Fruit fly (Drosophila melanogaster) whole organism, embryonic: ENCODE measurements around the gene pont.

Experiments used
- Antp ChIP-seq: fragments of 200-800 bp; sonication (Bioruptor generic); optimal IDR thresholded peaks from 3 replicates; lab custom pipeline; 2016; ENCODE audit warnings: missing biosample characterization, missing genetic modification characterization
- Bgb ChIP-seq: fragments of 200-800 bp; sonication (Bioruptor generic); IDR thresholded peaks from 2 replicates; pipeline ENCODE4 v1.3.6; 2022; ENCODE audit warnings: missing biosample characterization, missing genetic modification characterization; ENCODE audit not compliant: partially characterized antibody
- CG1024 ChIP-seq: fragments of 200-800 bp; sonication (Bioruptor generic); IDR thresholded peaks from 2 replicates; pipeline ENCODE4 v1.3.6; 2022; ENCODE audit warnings: missing biosample characterization, missing genetic modification characterization
- CG10959 ChIP-seq: fragments of 200-800 bp; sonication (Bioruptor generic); IDR thresholded peaks from 2 replicates; pipeline ENCODE4 v1.3.6; 2022; ENCODE audit warnings: missing biosample characterization, missing genetic modification characterization
- CG14860 ChIP-seq: fragments of 200-800 bp; sonication (Bioruptor generic); IDR thresholded peaks from 3 replicates; pipeline ENCODE4 v1.3.6; 2022; ENCODE audit warnings: missing biosample characterization, missing genetic modification characterization; ENCODE audit not compliant: partially characterized antibody
- CG15073 ChIP-seq: fragments of 200-800 bp; sonication (Bioruptor generic); optimal IDR thresholded peaks from 2 replicates; lab custom pipeline; 2016; ENCODE audit warnings: missing biosample characterization, missing genetic modification characterization
- CG18262 ChIP-seq: fragments of 200-800 bp; optimal IDR thresholded peaks from 3 replicates; lab custom pipeline; 2019; ENCODE audit warnings: missing biosample characterization, mild to moderate bottlenecking, missing genetic modification characterization, moderate library complexity
- CG2678 ChIP-seq: fragments of 200-800 bp; sonication (Bioruptor generic); optimal IDR thresholded peaks from 3 replicates; lab custom pipeline; 2019; ENCODE audit warnings: missing biosample characterization, mild to moderate bottlenecking, missing genetic modification characterization, moderate library complexity
- CG30403 ChIP-seq: fragments of 200-800 bp; sonication (Bioruptor generic); optimal IDR thresholded peaks from 3 replicates; lab custom pipeline; 2016; ENCODE audit warnings: missing biosample characterization, missing genetic modification characterization
- CG31224 ChIP-seq: fragments of 200-800 bp; sonication (Bioruptor generic); IDR thresholded peaks from 2 replicates; pipeline ENCODE4 v1.3.6; 2022; ENCODE audit warnings: missing biosample characterization, missing genetic modification characterization
- CG42726 ChIP-seq: fragments of 200-800 bp; sonication (Bioruptor generic); IDR thresholded peaks from 2 replicates; pipeline ENCODE4 v1.3.6; 2022; ENCODE audit warnings: missing biosample characterization, missing genetic modification characterization; ENCODE audit not compliant: partially characterized antibody
- CG5180 ChIP-seq: fragments of 200-800 bp; sonication (Bioruptor generic); optimal IDR thresholded peaks from 3 replicates; lab custom pipeline; 2017; ENCODE audit warnings: missing biosample characterization, missing genetic modification characterization, mild to moderate bottlenecking, moderate library complexity, missing genetic modification reagents
- CG6854 ChIP-seq: fragments of 200-800 bp; sonication (Bioruptor generic); optimal IDR thresholded peaks from 3 replicates; lab custom pipeline; 2017; ENCODE audit warnings: missing biosample characterization, mild to moderate bottlenecking, missing genetic modification characterization
- CG7357 ChIP-seq: fragments of 200-800 bp; sonication (Bioruptor generic); IDR thresholded peaks from 3 replicates; pipeline ENCODE4 v1.3.6; 2022; ENCODE audit warnings: missing biosample characterization, missing genetic modification characterization
- CG7963 ChIP-seq: fragments of 200-800 bp; sonication (Bioruptor generic); IDR thresholded peaks from 3 replicates; pipeline ENCODE4 v1.3.6; 2022; ENCODE audit warnings: missing biosample characterization, missing genetic modification characterization; ENCODE audit not compliant: partially characterized antibody
- CG8388 ChIP-seq: fragments of 200-800 bp; sonication (Bioruptor generic); optimal IDR thresholded peaks from 2 replicates; lab custom pipeline; 2019; ENCODE audit warnings: missing biosample characterization, mild to moderate bottlenecking, missing genetic modification characterization, moderate library complexity
- D ChIP-seq, 2 experiments: fragments of 200-800 bp in 1 of 2; fragments of >200 bp in 1 of 2; sonication (Bioruptor generic) in 1 of 2; optimal IDR thresholded peaks; 2 replicates in 1 of 2; 3 replicates in 1 of 2; lab custom pipeline; 2017; ENCODE audit warnings: mild to moderate bottlenecking in 1 of 2, missing biosample characterization in 1 of 2, missing genetic modification characterization in 1 of 2, missing genetic modification reagents in 1 of 2
- D19A ChIP-seq: fragments of 200-800 bp; optimal IDR thresholded peaks from 3 replicates; lab custom pipeline; 2019; ENCODE audit warnings: missing biosample characterization, mild to moderate bottlenecking, missing genetic modification characterization, moderate library complexity
- Dfd ChIP-seq, 2 experiments: fragments of >200 bp; optimal IDR thresholded peaks; 2 replicates each; lab custom pipeline; 2017; ENCODE audit warnings: missing biosample characterization in 2 of 2, missing genetic modification characterization in 2 of 2
- E2f1 ChIP-seq: fragments of 200-800 bp; sonication (Bioruptor generic); IDR thresholded peaks from 2 replicates; pipeline ENCODE4 v1.3.6; 2022; ENCODE audit warnings: missing biosample characterization, missing genetic modification characterization
- Gug ChIP-seq: fragments of 200-800 bp; sonication (Bioruptor generic); IDR thresholded peaks from 4 replicates; pipeline ENCODE4 v1.3.6; 2022; ENCODE audit warnings: missing biosample characterization, missing genetic modification characterization
- Hey ChIP-seq: fragments of 200-800 bp; sonication (Bioruptor generic); optimal IDR thresholded peaks from 3 replicates; lab custom pipeline; 2018; ENCODE audit warnings: missing biosample characterization, mild to moderate bottlenecking, missing genetic modification characterization
- Hr51 ChIP-seq, 2 experiments: fragments of 200-800 bp; sonication (Bioruptor generic); optimal IDR thresholded peaks; 2 replicates in 1 of 2; 3 replicates in 1 of 2; lab custom pipeline; 2016 to 2018; ENCODE audit warnings: missing biosample characterization in 2 of 2, missing genetic modification characterization in 2 of 2, mild to moderate bottlenecking in 1 of 2, moderate library complexity in 1 of 2
- Hr78 ChIP-seq, 2 experiments: fragments of 200-800 bp in 1 of 2; fragments of >200 bp in 1 of 2; sonication (Bioruptor generic) in 1 of 2; optimal IDR thresholded peaks; 2 replicates each; lab custom pipeline; 2017 to 2019; ENCODE audit warnings: missing biosample characterization in 2 of 2, missing genetic modification characterization in 2 of 2, mild to moderate bottlenecking in 1 of 2, moderate library complexity in 1 of 2
- Nf-YC ChIP-seq: fragments of 200-800 bp; optimal IDR thresholded peaks from 3 replicates; lab custom pipeline; 2019; ENCODE audit warnings: missing biosample characterization, mild to moderate bottlenecking, missing genetic modification characterization, moderate library complexity
- Pdp1 ChIP-seq, 2 experiments: fragments of 200-800 bp; sonication (Bioruptor generic); optimal IDR thresholded peaks; 3 replicates each; lab custom pipeline; 2016; ENCODE audit warnings: missing biosample characterization in 2 of 2, missing genetic modification characterization in 2 of 2, mild to moderate bottlenecking in 1 of 2, moderate library complexity in 1 of 2
- Ptx1 ChIP-seq: fragments of 200-800 bp; sonication (Bioruptor generic); IDR thresholded peaks from 2 replicates; pipeline ENCODE4 v1.3.6; 2022; ENCODE audit warnings: missing biosample characterization, missing genetic modification characterization
- Stat92E ChIP-seq, 3 experiments: fragments of >200 bp in 2 of 3; fragments of 200-800 bp in 1 of 3; sonication (Bioruptor generic) in 1 of 3; optimal IDR thresholded peaks; 2 replicates each; lab custom pipeline; 2017 to 2019; ENCODE audit warnings: missing biosample characterization in 3 of 3, missing genetic modification characterization in 3 of 3, mild to moderate bottlenecking in 1 of 3, moderate library complexity in 1 of 3
- amos ChIP-seq: fragments of 200-800 bp; sonication (Bioruptor generic); IDR thresholded peaks from 2 replicates; pipeline ENCODE4 v1.3.6; 2022; ENCODE audit warnings: missing biosample characterization, missing genetic modification characterization; ENCODE audit not compliant: partially characterized antibody
- bowl ChIP-seq: fragments of 200-800 bp; sonication (Bioruptor generic); IDR thresholded peaks from 2 replicates; pipeline ENCODE4 v1.3.6; 2022; ENCODE audit warnings: missing biosample characterization, missing genetic modification characterization
- btn ChIP-seq: fragments of 200-800 bp; sonication (Bioruptor generic); optimal IDR thresholded peaks from 2 replicates; lab custom pipeline; 2016; ENCODE audit warnings: missing biosample characterization, missing genetic modification characterization
- dati ChIP-seq: fragments of 200-800 bp; sonication (Bioruptor generic); IDR thresholded peaks from 2 replicates; pipeline ENCODE4 v1.3.6; 2022; ENCODE audit warnings: missing biosample characterization, missing genetic modification characterization
- fd64A ChIP-seq: fragments of 200-800 bp; sonication (Bioruptor generic); optimal IDR thresholded peaks from 3 replicates; lab custom pipeline; 2018; ENCODE audit warnings: missing biosample characterization, mild to moderate bottlenecking, missing genetic modification characterization
- fu2 ChIP-seq: fragments of 200-800 bp; sonication (Bioruptor generic); optimal IDR thresholded peaks from 2 replicates; lab custom pipeline; 2016; ENCODE audit warnings: missing biosample characterization, missing genetic modification characterization
- her ChIP-seq: fragments of 200-800 bp; sonication (Bioruptor generic); optimal IDR thresholded peaks from 2 replicates; lab custom pipeline; 2016; ENCODE audit warnings: missing biosample characterization, missing genetic modification characterization
- ken ChIP-seq: fragments of 200-800 bp; sonication (Bioruptor generic); IDR thresholded peaks from 3 replicates; pipeline ENCODE4 v1.3.6; 2022; ENCODE audit warnings: missing biosample characterization, missing genetic modification characterization
- lmd ChIP-seq: fragments of 200-800 bp; sonication (Bioruptor generic); IDR thresholded peaks from 2 replicates; pipeline ENCODE4 v1.3.6; 2022; ENCODE audit warnings: missing biosample characterization, missing genetic modification characterization
- ranshi ChIP-seq: fragments of 200-800 bp; sonication (Bioruptor generic); IDR thresholded peaks from 2 replicates; pipeline ENCODE4 v1.3.6; 2022; ENCODE audit warnings: missing biosample characterization, missing genetic modification characterization
- so ChIP-seq: fragments of 200-800 bp; sonication (Bioruptor generic); IDR thresholded peaks from 3 replicates; pipeline ENCODE4 v1.3.6; 2022; ENCODE audit warnings: missing biosample characterization, missing genetic modification characterization
- sr ChIP-seq: fragments of 200-800 bp; sonication (Bioruptor generic); IDR thresholded peaks from 3 replicates; pipeline ENCODE4 v1.3.6; 2022; ENCODE audit warnings: missing biosample characterization, missing genetic modification characterization
- stc ChIP-seq: fragments of 200-800 bp; sonication (Bioruptor generic); IDR thresholded peaks from 2 replicates; pipeline ENCODE4 v1.3.6; 2022; ENCODE audit warnings: missing biosample characterization, missing genetic modification characterization
- sug ChIP-seq: fragments of 200-800 bp; optimal IDR thresholded peaks from 2 replicates; lab custom pipeline; 2019; ENCODE audit warnings: missing biosample characterization, mild to moderate bottlenecking, missing genetic modification characterization, moderate library complexity
- tna ChIP-seq: fragments of 200-800 bp; sonication (Bioruptor generic); IDR thresholded peaks from 2 replicates; pipeline ENCODE4 v1.3.6; 2022; ENCODE audit warnings: missing biosample characterization, missing genetic modification characterization; ENCODE audit not compliant: partially characterized antibody
- ttk ChIP-seq: fragments of 200-800 bp; sonication (Bioruptor generic); IDR thresholded peaks from 2 replicates; pipeline ENCODE4 v2.1.2; 2022; ENCODE audit warnings: missing biosample characterization, missing genetic modification characterization
- vvl ChIP-seq: fragments of 200-800 bp; sonication (Bioruptor generic); IDR thresholded peaks from 2 replicates; pipeline ENCODE4 v1.3.6; 2022; ENCODE audit warnings: missing biosample characterization, missing genetic modification characterization

pont gene

DNA sequence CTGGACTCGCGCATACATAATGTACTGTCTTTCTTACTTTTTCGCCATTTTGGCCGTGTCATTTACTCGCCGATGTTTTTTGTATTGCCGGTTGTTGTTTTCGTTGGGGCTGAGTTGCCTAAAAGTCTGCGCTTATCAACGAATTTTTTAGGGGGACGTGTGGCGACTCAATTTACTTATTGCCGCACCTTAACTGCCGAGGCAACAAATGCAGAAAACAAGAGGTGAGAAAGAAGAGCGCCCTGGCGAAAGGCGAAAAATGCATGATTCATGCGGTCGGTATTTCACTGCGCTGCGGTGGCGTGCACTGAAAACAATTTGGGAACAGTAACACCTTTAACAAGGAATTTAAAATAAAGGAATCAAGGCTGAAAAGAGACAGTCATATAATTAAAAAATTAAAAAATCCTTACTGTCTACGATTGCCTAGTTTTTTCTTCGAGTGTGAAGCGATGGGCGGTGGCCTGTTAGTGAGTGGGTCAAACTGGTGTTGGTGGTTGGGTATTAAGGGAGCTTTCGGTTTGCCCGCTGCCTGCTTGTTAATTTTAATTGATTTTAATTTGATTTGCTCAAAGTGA lies 7.0 kb downstream of the pont start (continued):
- TF ChIP-seq Ptx1 (GFP tag; lab: Robert Waterston, UW) (peak; percentile 80), CG14860 (GFP tag; lab: Robert Waterston, UW) (no peak), fd64A (GFP tag; lab: Kevin White, UChicago) (no peak), Gug (GFP tag; lab: Robert Waterston, UW) (peak; percentile 73), ttk (GFP tag; lab: Robert Waterston, UW) (peak; percentile 83), btn (GFP tag; lab: Kevin White, UChicago) (peak; percentile 40), Hey (tag; lab: Kevin White, UChicago) (peak; percentile 90), stc (GFP tag; lab: Robert Waterston, UW) (peak; percentile 85), Stat92E (GFP tag; optimal IDR thresholded peaks at IDR 0.05; lab: Kevin White, UChicago) (no peak), CG8388 (GFP tag; lab: Kevin White, UChicago) (peak; percentile 62), E2f1 (GFP tag; lab: Robert Waterston, UW) (peak; percentile 70), her (GFP tag; lab: Kevin White, UChicago) (no peak)

DNA sequence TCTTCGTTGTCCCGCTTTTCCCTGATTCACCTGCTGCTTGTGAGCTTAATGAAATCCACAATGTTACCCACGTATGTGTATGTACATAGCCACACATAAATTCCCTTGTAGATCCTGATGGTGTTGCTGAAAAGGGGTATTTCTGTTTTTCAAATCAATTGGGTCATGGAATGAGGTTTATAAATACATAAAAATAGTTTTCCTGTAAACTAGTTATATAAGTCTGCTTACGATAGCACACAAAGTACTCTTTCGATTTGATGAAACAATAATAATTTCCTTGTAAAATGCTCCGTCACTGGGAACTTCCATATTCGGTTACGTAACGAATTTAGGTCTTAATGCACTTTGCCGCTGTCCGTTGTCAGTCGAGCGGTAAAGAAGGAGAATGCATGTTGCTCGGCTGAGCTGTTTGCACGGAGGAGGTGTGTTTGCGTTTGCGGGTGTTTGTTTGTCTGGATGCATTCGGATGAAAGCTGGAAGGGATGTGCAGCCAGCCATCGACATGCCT lies 8.1 kb downstream of the pont start:
- TF ChIP-seq Pdp1 (GFP tag; optimal IDR thresholded peaks at IDR 0.05; lab: Kevin White, UChicago) (peak in 1 of 2 experiments; percentile 94), CG7963 (GFP tag; lab: Robert Waterston, UW) (no peak)

DNA sequence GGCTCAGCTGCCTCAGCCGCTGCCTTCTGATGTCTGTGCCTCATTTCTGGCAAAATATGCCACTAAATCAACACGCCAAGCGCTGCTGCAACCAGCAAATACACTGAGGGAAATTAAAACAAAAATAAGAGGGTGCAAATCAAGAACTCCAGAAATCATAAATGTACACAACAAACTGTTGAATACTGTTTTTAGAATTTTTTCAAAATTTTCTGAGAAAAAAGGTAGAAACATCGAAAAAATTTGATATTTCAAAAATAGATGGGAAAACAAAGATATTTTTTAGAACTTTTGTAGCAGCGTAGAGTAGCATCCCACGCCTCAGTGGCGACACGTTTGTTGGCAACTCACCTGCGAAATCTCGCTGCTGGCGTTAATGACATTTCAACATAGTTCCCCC lies 10.8 kb downstream of the pont start:
- no peak for TF ChIP-seq so (GFP tag; lab: Robert Waterston, UW)
- no peak for TF ChIP-seq CG6854
- TF ChIP-seq CG1024 (GFP tag; lab: Robert Waterston, UW) = 0 out of 2 replicates have a peak, but pooled peaks have one; percentile 39
- no peak for TF ChIP-seq Hr78 (GFP tag; optimal IDR thresholded peaks at IDR 0.05; lab: Kevin White, UChicago)
- no peak for TF ChIP-seq Nf-YC (tag; lab: Kevin White, UChicago)
- no peak for TF ChIP-seq CG31224 (GFP tag; lab: Robert Waterston, UW)
- peak in 1 of 2 experiments; percentile 64 for TF ChIP-seq Hr51 (GFP tag; optimal IDR thresholded peaks at IDR 0.05; lab: Kevin White, UChicago)
- TF ChIP-seq CG42726 = no peak
- TF ChIP-seq Bgb (GFP tag; lab: Robert Waterston, UW) = no peak
- TF ChIP-seq lmd (GFP tag; lab: Robert Waterston, UW) = 0 out of 2 replicates have a peak, but pooled peaks have one; percentile 12
- peak; percentile 45; the same call in 1 of the 2 replicates for TF ChIP-seq vvl (GFP tag; lab: Robert Waterston, UW)
- no peak for TF ChIP-seq bowl (GFP tag; lab: Robert Waterston, UW)
- no peak for TF ChIP-seq ken (GFP tag; lab: Robert Waterston, UW)
- peak; percentile 80; the same call in 1 of the 3 replicates for TF ChIP-seq sr (GFP tag; lab: Robert Waterston, UW)
- TF ChIP-seq D (optimal IDR thresholded peaks at IDR 0.05; lab: Kevin White, UChicago) = no peak
- no peak for TF ChIP-seq D (GFP tag; optimal IDR thresholded peaks at IDR 0.05; lab: Kevin White, UChicago)
- TF ChIP-seq amos (GFP tag; lab: Robert Waterston, UW) = no peak
- TF ChIP-seq sug (tag; lab: Kevin White, UChicago) = no peak
- no peak for TF ChIP-seq Dfd (GFP tag; optimal IDR thresholded peaks at IDR 0.05; lab: Kevin White, UChicago)
- no peak for TF ChIP-seq tna (GFP tag; lab: Robert Waterston, UW)
- TF ChIP-seq CG2678 = peak; percentile 48
- TF ChIP-seq CG5180 (GFP tag; lab: Kevin White, UChicago) = no peak
- TF ChIP-seq CG15073 (GFP tag; lab: Kevin White, UChicago) = no peak
- no peak for TF ChIP-seq CG10959
- TF ChIP-seq CG30403 = peak; percentile 31
- no peak for TF ChIP-seq fu2 (GFP tag; lab: Kevin White, UChicago)
- no peak for TF ChIP-seq D19A (tag; lab: Kevin White, UChicago)
- TF ChIP-seq CG18262 (tag; lab: Kevin White, UChicago) = peak; percentile 6
- no peak for TF ChIP-seq Antp (GFP tag; lab: Kevin White, UChicago)
- no peak for TF ChIP-seq ranshi (GFP tag; lab: Robert Waterston, UW)
- TF ChIP-seq dati (GFP tag; lab: Robert Waterston, UW) = no peak
- TF ChIP-seq CG7357 (GFP tag; lab: Robert Waterston, UW) = no peak
